Worm (Caenorhabditis elegans) whole organism, L4 larva: ENCODE measurements around the gene mltn-9.

ENCODE experiments used
- T26A8.4 ChIP-seq: fragments of 200-800 bp; sonication (Bioruptor generic); IDR thresholded peaks from 2 replicates; pipeline ENCODE4 v1.3.6; 2022; ENCODE audit warnings: missing genetic modification characterization, missing compliant biosample characterization
- daf-8 ChIP-seq: fragments of 200-800 bp; sonication (Bioruptor generic); IDR thresholded peaks from 2 replicates; pipeline ENCODE4 v1.3.6; 2022; ENCODE audit warnings: missing genetic modification characterization, missing compliant biosample characterization
- fkh-10 ChIP-seq: fragments of 150-350 bp; optimal IDR thresholded peaks from 2 replicates; lab custom pipeline; 2014; ENCODE audit warnings: missing biosample characterization, missing genetic modification reagents, missing genetic modification characterization
- nhr-6 ChIP-seq: fragments of 150-350 bp; optimal IDR thresholded peaks from 2 replicates; lab custom pipeline; 2014; ENCODE audit warnings: missing biosample characterization, missing genetic modification characterization

DNA sequence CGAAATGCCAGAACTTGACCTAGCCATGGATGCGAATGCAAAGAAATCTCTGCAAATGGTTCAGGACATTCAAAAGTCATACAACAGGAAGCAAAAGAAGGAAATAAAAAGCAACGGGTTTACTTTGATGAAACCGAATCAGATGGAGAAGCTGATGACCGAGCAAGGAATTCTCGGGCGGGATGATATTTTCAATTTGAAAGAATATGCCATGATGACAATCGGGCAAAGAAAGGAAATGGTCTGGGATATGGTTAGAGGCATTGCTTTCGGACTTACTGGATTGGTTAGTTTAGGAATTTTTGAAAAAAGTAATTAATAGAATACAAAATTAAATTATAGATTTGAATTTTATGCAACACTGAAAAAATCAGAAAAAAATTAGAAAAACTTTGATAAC is 4.9 kb downstream of the mltn-9 start:
- TF ChIP-seq T26A8.4 (GFP tag; lab: Robert Waterston, UW) (no peak), daf-8 (GFP tag; lab: Robert Waterston, UW) (no peak), fkh-10 (GFP tag; lab: Kevin White, UChicago) (no peak), nhr-6 (tag; lab: Kevin White, UChicago) (no peak)
